Worm (Caenorhabditis elegans): Measurements from ENCODE around the gene R05H5.3.

DNA sequence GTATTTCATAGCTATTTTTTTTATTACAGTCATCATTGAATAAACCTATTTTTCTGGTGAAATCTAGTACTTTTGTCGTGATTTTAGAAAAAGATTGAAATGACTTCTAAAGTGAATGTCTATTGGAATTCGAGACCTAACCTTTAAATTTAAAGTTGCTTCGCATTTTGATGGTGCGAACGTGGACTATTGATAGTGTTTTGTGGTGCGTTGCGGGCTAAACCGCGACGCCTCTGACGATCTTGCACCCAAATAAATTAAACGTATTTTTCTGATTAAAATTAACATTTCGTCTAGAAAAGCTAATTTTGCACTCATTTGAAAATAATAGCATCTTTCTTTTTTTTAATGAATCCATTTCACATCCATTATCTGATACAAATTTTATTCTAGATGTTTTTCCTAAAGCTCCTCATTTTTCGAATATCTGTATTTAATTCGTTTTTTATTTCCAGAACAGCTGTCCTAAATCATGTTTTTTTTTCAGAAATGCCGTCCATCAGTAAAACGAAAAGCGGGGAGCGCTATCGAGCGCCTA, 24.9 kb upstream of the R05H5.3 start, which contains the start of gene wbp-11:
- TF ChIP-seq him-1 (tag; optimal IDR thresholded peaks at IDR 0.05) (no peak), dao-5 (tag; optimal IDR thresholded peaks at IDR 0.05) (no peak), W03F9.2 (tag; optimal IDR thresholded peaks at IDR 0.05) (no peak)

All from whole organism, L4/young adult.